Fruit fly (Drosophila melanogaster): ENCODE results near the gene Pak3.

Pak3 gene

dm6 chr3R:16442937-16443336 is 10.7 kb downstream of the Pak3 start, which contains the start of the genes Ttc1 and CG14882 (continued):
- TF ChIP-seq H2.0 (GFP tag; IDR thresholded peaks at IDR 0.05) (peak; percentile 92), Ada2b (GFP tag; IDR thresholded peaks at IDR 0.05) (peak; percentile 34; the same call in 1 of the 2 replicates), Fer1 (GFP tag; optimal IDR thresholded peaks at IDR 0.05) (peak; percentile 81), CkIIα-i1 (GFP tag; IDR thresholded peaks at IDR 0.05) (no peak), cato (GFP tag; optimal IDR thresholded peaks at IDR 0.05; ENCODE audit: borderline replicate concordance) (peak; percentile 82), H15 (GFP tag; IDR thresholded peaks at IDR 0.05) (peak; percentile 87), Fer3 (tag; optimal IDR thresholded peaks at IDR 0.05) (peak; percentile 76), CG15269 (tag; optimal IDR thresholded peaks at IDR 0.05) (no peak), danr (GFP tag; IDR thresholded peaks at IDR 0.05) (no peak; the same call in 1 of the 2 replicates), pzg (GFP tag; optimal IDR thresholded peaks at IDR 0.05) (peak; percentile 49), bbx (GFP tag; IDR thresholded peaks at IDR 0.05; ENCODE audit: partially characterized antibody) (peak; percentile 74), CG17385 (GFP tag; optimal IDR thresholded peaks at IDR 0.05) (peak; percentile 84), peb (GFP tag; IDR thresholded peaks at IDR 0.05) (peak; percentile 78), CG14965 (GFP tag; optimal IDR thresholded peaks at IDR 0.05; ENCODE audit: borderline replicate concordance) (peak; percentile 2), gsb (GFP tag; IDR thresholded peaks at IDR 0.05) (peak; percentile 74), CG6765 (GFP tag; optimal IDR thresholded peaks at IDR 0.05) (peak; percentile 58), ci (GFP tag; IDR thresholded peaks at IDR 0.05) (peak; percentile 95), fd102C (GFP tag; optimal IDR thresholded peaks at IDR 0.05) (no peak), dati (GFP tag; IDR thresholded peaks at IDR 0.05) (no peak), Doc3 (GFP tag; IDR thresholded peaks at IDR 0.05; ENCODE audit: partially characterized antibody) (0 out of 3 replicates have a peak, but pooled peaks have one; percentile 24), CG13287 (GFP tag; IDR thresholded peaks at IDR 0.05; ENCODE audit: partially characterized antibody) (peak; percentile 71), CG14710 (tag; optimal IDR thresholded peaks at IDR 0.05) (peak; percentile 69), fru (optimal IDR thresholded peaks at IDR 0.05) (no peak), CG15601 (tag; optimal IDR thresholded peaks at IDR 0.05) (peak; percentile 68), CG6654 (GFP tag; optimal IDR thresholded peaks at IDR 0.05) (peak; percentile 22), luna (GFP tag; optimal IDR thresholded peaks at IDR 0.05) (peak; percentile 55), zen2 (GFP tag; IDR thresholded peaks at IDR 0.05; ENCODE audit: partially characterized antibody) (no peak; the same call in 2 of the 3 replicates), HLHmδ (GFP tag; optimal IDR thresholded peaks at IDR 0.05) (no peak), run (tag; optimal IDR thresholded peaks at IDR 0.05) (peak; percentile 7), Hmx (GFP tag; optimal IDR thresholded peaks at IDR 0.05) (peak; percentile 59), Camta (GFP tag; optimal IDR thresholded peaks at IDR 0.05) (peak; percentile 79), CG18476 (GFP tag; optimal IDR thresholded peaks at IDR 0.05) (peak; percentile 39), z (GFP tag; IDR thresholded peaks at IDR 0.05) (no peak), Lim3 (GFP tag; IDR thresholded peaks at IDR 0.05) (peak; percentile 68; the same call in 1 of the 2 replicates), CG3995 (GFP tag; optimal IDR thresholded peaks at IDR 0.05) (peak; percentile 66), org-1 (GFP tag; optimal IDR thresholded peaks at IDR 0.05) (no peak), Vsx1 (GFP tag; optimal IDR thresholded peaks at IDR 0.05) (no peak), hbn (GFP tag; IDR thresholded peaks at IDR 0.05; ENCODE audit: partially characterized antibody) (peak; percentile 58), vvl (GFP tag; IDR thresholded peaks at IDR 0.05) (peak; percentile 92), emc (GFP tag; optimal IDR thresholded peaks at IDR 0.05) (peak; percentile 63), CG8478 (optimal IDR thresholded peaks at IDR 0.05) (no peak), CG2875 (GFP tag; optimal IDR thresholded peaks at IDR 0.05) (peak; percentile 63), NFAT (GFP tag; IDR thresholded peaks at IDR 0.05) (peak; percentile 82), NfI (GFP tag; optimal IDR thresholded peaks at IDR 0.05) (peak; percentile 80), CG43689 (GFP tag; IDR thresholded peaks at IDR 0.05) (peak; percentile 77), pros (GFP tag; optimal IDR thresholded peaks at IDR 0.05) (no peak), disco-r (GFP tag; optimal IDR thresholded peaks at IDR 0.05) (peak; percentile 68), Dad (GFP tag; optimal IDR thresholded peaks at IDR 0.05) (peak; percentile 89), CG12236 (GFP tag; optimal IDR thresholded peaks at IDR 0.05) (peak; percentile 71), CG17612 (GFP tag; IDR thresholded peaks at IDR 0.05) (no peak), MESR4 (GFP tag; optimal IDR thresholded peaks at IDR 0.05) (peak; percentile 24)
